Worm (Caenorhabditis elegans) whole organism, L1 larva: ENCODE results near the gene ZK822.9.

ENCODE experiments used
- C04F5.9 ChIP-seq: sonication (generic microtip); optimal IDR thresholded peaks from 2 replicates; lab custom pipeline; 2016; ENCODE audit warnings: missing genetic modification characterization, missing compliant biosample characterization
- C16A3.4 ChIP-seq: fragments of 150-350 bp; optimal IDR thresholded peaks from 2 replicates; lab custom pipeline; 2014; ENCODE audit warnings: missing biosample characterization, missing genetic modification characterization
- C34B4.2 ChIP-seq: sonication (generic microtip); optimal IDR thresholded peaks from 2 replicates; lab custom pipeline; 2017; ENCODE audit warnings: mild to moderate bottlenecking, missing genetic modification characterization, missing compliant biosample characterization
- Y116A8C.19 ChIP-seq: sonication (generic microtip); optimal IDR thresholded peaks from 2 replicates; lab custom pipeline; 2016; ENCODE audit warnings: missing compliant biosample characterization, missing genetic modification characterization, borderline replicate concordance
- blmp-1 ChIP-seq: fragments of 150-350 bp; optimal IDR thresholded peaks from 2 replicates; lab custom pipeline; 2014; ENCODE audit warnings: missing biosample characterization, missing genetic modification characterization
- ceh-63 ChIP-seq: fragments of 200-800 bp; sonication (Bioruptor generic); optimal IDR thresholded peaks from 2 replicates; lab custom pipeline; 2018; ENCODE audit warnings: mild to moderate bottlenecking, missing genetic modification characterization, missing compliant biosample characterization
- dsc-1 ChIP-seq: sonication (generic microtip); optimal IDR thresholded peaks from 2 replicates; lab custom pipeline; 2016; ENCODE audit warnings: mild to moderate bottlenecking, missing genetic modification characterization, missing compliant biosample characterization
- efl-1 ChIP-seq, 4 experiments: fragments of 150-350 bp; optimal IDR thresholded peaks in 3 of 4; peaks in 1 of 4; 1 replicate in 1 of 4; 2 replicates in 3 of 4; lab custom pipeline; 2014; ENCODE audit warnings: missing biosample characterization in 2 of 4, missing genetic modification characterization in 2 of 4, missing genetic modification reagents in 2 of 4
- efl-3 ChIP-seq: fragments of 200-800 bp; sonication (Bioruptor generic); optimal IDR thresholded peaks from 2 replicates; lab custom pipeline; 2018; ENCODE audit warnings: mild to moderate bottlenecking, missing genetic modification characterization, missing compliant biosample characterization
- elt-2 ChIP-seq: sonication (generic microtip); optimal IDR thresholded peaks from 2 replicates; lab custom pipeline; 2016; ENCODE audit warnings: missing genetic modification characterization, mild to moderate bottlenecking, inconsistent platforms, missing compliant biosample characterization, missing genetic modification reagents
- elt-3 ChIP-seq, 6 experiments: fragments of 150-350 bp in 1 of 6; sonication (generic microtip); optimal IDR thresholded peaks; 2 replicates each; lab custom pipeline; 2017 to 2018; ENCODE audit warnings: missing biosample characterization in 6 of 6, missing genetic modification characterization in 6 of 6, inconsistent platforms in 1 of 6
- ets-5 ChIP-seq: fragments of 200-800 bp; sonication (Bioruptor generic); IDR thresholded peaks from 2 replicates; pipeline ENCODE4 v1.3.6; 2022; ENCODE audit warnings: missing genetic modification characterization, missing compliant biosample characterization
- fkh-10 ChIP-seq: sonication (generic microtip); optimal IDR thresholded peaks from 2 replicates; lab custom pipeline; 2017; ENCODE audit warnings: missing biosample characterization, missing genetic modification reagents, missing genetic modification characterization
- hlh-17 ChIP-seq: fragments of 200-800 bp; sonication (Bioruptor generic); optimal IDR thresholded peaks from 2 replicates; lab custom pipeline; 2018; ENCODE audit warnings: missing genetic modification characterization, mild to moderate bottlenecking, missing compliant biosample characterization, moderate library complexity, borderline replicate concordance
- hpl-2 ChIP-seq: fragments of 150-350 bp; optimal IDR thresholded peaks from 2 replicates; lab custom pipeline; 2014; ENCODE audit warnings: missing biosample characterization, missing genetic modification reagents, missing genetic modification characterization
- irx-1 ChIP-seq: sonication (generic microtip); optimal IDR thresholded peaks from 2 replicates; lab custom pipeline; 2016; ENCODE audit warnings: missing genetic modification characterization, missing compliant biosample characterization
- lin-35 ChIP-seq, 2 experiments: fragments of 150-350 bp; optimal IDR thresholded peaks; 2 replicates each; lab custom pipeline; 2014; ENCODE audit warnings: missing biosample characterization in 2 of 2, missing genetic modification characterization in 2 of 2, missing genetic modification reagents in 2 of 2
- mef-2 ChIP-seq: fragments of 150-350 bp; optimal IDR thresholded peaks from 2 replicates; lab custom pipeline; 2014; ENCODE audit warnings: missing biosample characterization, missing genetic modification characterization
- nhr-12 ChIP-seq: sonication (generic microtip); optimal IDR thresholded peaks from 2 replicates; lab custom pipeline; 2017; ENCODE audit warnings: missing biosample characterization, missing genetic modification characterization
- nhr-19 ChIP-seq: fragments of 200-800 bp; sonication (Bioruptor generic); conservative IDR thresholded peaks from 2 replicates; pipeline ENCODE4 v1.3.6; 2022; ENCODE audit warnings: missing genetic modification characterization, missing compliant biosample characterization
- nhr-20 ChIP-seq: sonication (generic microtip); optimal IDR thresholded peaks from 2 replicates; lab custom pipeline; 2016; ENCODE audit warnings: mild to moderate bottlenecking, missing genetic modification characterization, missing compliant biosample characterization
- nhr-237 ChIP-seq: fragments of 150-350 bp; optimal IDR thresholded peaks from 2 replicates; lab custom pipeline; 2014; ENCODE audit warnings: missing biosample characterization, missing genetic modification characterization
- nhr-47 ChIP-seq: sonication (generic microtip); optimal IDR thresholded peaks from 2 replicates; lab custom pipeline; 2016; ENCODE audit warnings: mild to moderate bottlenecking, missing genetic modification characterization, moderate library complexity, missing compliant biosample characterization
- nhr-71 ChIP-seq: sonication (generic microtip); optimal IDR thresholded peaks from 2 replicates; lab custom pipeline; 2016; ENCODE audit warnings: mild to moderate bottlenecking, missing genetic modification characterization, moderate library complexity, missing compliant biosample characterization
- nhr-76 ChIP-seq: sonication (generic microtip); optimal IDR thresholded peaks from 2 replicates; lab custom pipeline; 2017; ENCODE audit warnings: missing biosample characterization, missing genetic modification characterization
- pag-3 ChIP-seq: sonication (generic microtip); optimal IDR thresholded peaks from 2 replicates; lab custom pipeline; 2017; ENCODE audit warnings: missing genetic modification characterization, mild to moderate bottlenecking, missing compliant biosample characterization, antibody characterized with exemption, borderline replicate concordance; ENCODE audit not compliant: insufficient read depth
- pax-3 ChIP-seq: fragments of 200-800 bp; sonication (Bioruptor generic); optimal IDR thresholded peaks from 2 replicates; lab custom pipeline; 2018; ENCODE audit warnings: mild to moderate bottlenecking, missing genetic modification characterization, moderate library complexity, missing compliant biosample characterization
- snu-23 ChIP-seq: sonication (generic microtip); optimal IDR thresholded peaks from 2 replicates; lab custom pipeline; 2016; ENCODE audit warnings: missing genetic modification characterization, missing compliant biosample characterization
- sptf-1 ChIP-seq: fragments of 150-350 bp; optimal IDR thresholded peaks from 2 replicates; lab custom pipeline; 2014; ENCODE audit warnings: missing biosample characterization, missing genetic modification characterization
- swsn-7 ChIP-seq: sonication (generic microtip); optimal IDR thresholded peaks from 2 replicates; lab custom pipeline; 2016; ENCODE audit warnings: missing genetic modification characterization, missing compliant biosample characterization
- tbx-2 ChIP-seq: sonication (generic microtip); optimal IDR thresholded peaks from 2 replicates; lab custom pipeline; 2016; ENCODE audit warnings: missing genetic modification characterization, missing compliant biosample characterization
- unc-62 ChIP-seq: fragments of 150-350 bp; optimal IDR thresholded peaks from 2 replicates; lab custom pipeline; 2014; ENCODE audit warnings: missing biosample characterization, missing genetic modification reagents, missing genetic modification characterization
- unc-86 ChIP-seq: sonication (generic microtip); optimal IDR thresholded peaks from 2 replicates; lab custom pipeline; 2016; ENCODE audit warnings: missing genetic modification characterization, missing compliant biosample characterization
- unc-98 ChIP-seq: fragments of 200-800 bp; sonication (Bioruptor generic); IDR thresholded peaks from 2 replicates; pipeline ENCODE4 v1.3.6; 2022; ENCODE audit warnings: missing genetic modification characterization, missing compliant biosample characterization
- zag-1 ChIP-seq: fragments of 150-350 bp; optimal IDR thresholded peaks from 2 replicates; lab custom pipeline; 2014; ENCODE audit warnings: missing biosample characterization, missing genetic modification characterization
- ztf-11 ChIP-seq, 2 experiments: sonication (generic microtip); optimal IDR thresholded peaks; 2 replicates each; lab custom pipeline; 2016 to 2017; ENCODE audit warnings: missing genetic modification characterization in 2 of 2, missing biosample characterization in 1 of 2, missing compliant biosample characterization in 1 of 2

ZK822.9 gene

ce11 chrIV:11919067-11919466 lies 3.3 kb downstream of the ZK822.9 start:
- TF ChIP-seq snu-23 (GFP tag; lab: Kevin White, UChicago) (no peak), efl-3 (GFP tag; lab: Kevin White, UChicago) (no peak), C04F5.9 (tag; lab: Kevin White, UChicago) (no peak), C34B4.2 (no peak), unc-62 (GFP tag; lab: Kevin White, UChicago) (no peak), dsc-1 (no peak), pag-3 (tag; lab: Kevin White, UChicago) (no peak), irx-1 (no peak), nhr-12 (no peak), unc-98 (GFP tag; lab: Robert Waterston, UW) (no peak), swsn-7 (tag; lab: Kevin White, UChicago) (no peak)
- TF ChIP-seq, all 84 proteins: peak for 0

- TF ChIP-seq tbx-2 (tag; lab: Kevin White, UChicago) = no peak
- no peak for TF ChIP-seq elt-2 (tag; lab: Kevin White, UChicago)
- TF ChIP-seq irx-1 = no peak
- no peak for TF ChIP-seq elt-3 (tag; optimal IDR thresholded peaks at IDR 0.05; lab: Kevin White, UChicago)
- no peak for TF ChIP-seq unc-62 (GFP tag; lab: Kevin White, UChicago)
- TF ChIP-seq nhr-76 (tag; lab: Kevin White, UChicago) = no peak
- TF ChIP-seq nhr-71 (tag; lab: Kevin White, UChicago) = no peak
- TF ChIP-seq unc-86 (tag; lab: Kevin White, UChicago) = no peak
- no peak for TF ChIP-seq fkh-10 (GFP tag; lab: Kevin White, UChicago)
- TF ChIP-seq C16A3.4 (tag; lab: Kevin White, UChicago) = no peak
- TF ChIP-seq hlh-17 (GFP tag; lab: Kevin White, UChicago) = no peak
- TF ChIP-seq nhr-20 (tag; lab: Kevin White, UChicago) = no peak
- no peak for TF ChIP-seq pag-3 (tag; lab: Kevin White, UChicago)
- no peak for TF ChIP-seq nhr-237
- TF ChIP-seq lin-35 (GFP tag; optimal IDR thresholded peaks at IDR 0.05; lab: Kevin White, UChicago) = no peak
- TF ChIP-seq, all 84 proteins: peak for 0
Measured at ce11 chrIV:11922011-11922410, 6.3 kb downstream of the ZK822.9 start, which contains the start of gene ZK822.1. TSS of gene ZK822.1 (minus strand) at chrIV:11922131.

ce11 chrIV:11923074-11923473 lies 7.3 kb downstream of the ZK822.9 start, which contains the start of gene srlf-31:
TSS of gene srlf-31 (minus strand) at chrIV:11923174.
- TF ChIP-seq hpl-2 (GFP tag; lab: Kevin White, UChicago) (no peak), lin-35 (GFP tag; optimal IDR thresholded peaks at IDR 0.05; lab: Kevin White, UChicago) (no peak)

- TF ChIP-seq nhr-19 (GFP tag; lab: Robert Waterston, UW) (no peak), efl-1 (optimal IDR thresholded peaks at IDR 0.05; lab: Kevin White, UChicago) (no peak), efl-1 (GFP tag; optimal IDR thresholded peaks at IDR 0.05 in 1 of 2; lab: Kevin White, UChicago) (no peak), pax-3 (tag; lab: Kevin White, UChicago) (no peak), unc-98 (GFP tag; lab: Robert Waterston, UW) (no peak), sptf-1 (tag; lab: Kevin White, UChicago) (no peak), nhr-71 (tag; lab: Kevin White, UChicago) (no peak), C16A3.4 (tag; lab: Kevin White, UChicago) (no peak), nhr-237 (no peak), ceh-63 (GFP tag; lab: Kevin White, UChicago) (no peak), hpl-2 (GFP tag; lab: Kevin White, UChicago) (no peak), dsc-1 (no peak), blmp-1 (no peak), zag-1 (tag; lab: Kevin White, UChicago) (no peak), ets-5 (no peak), Y116A8C.19 (tag; lab: Kevin White, UChicago) (no peak), ztf-11 (tag; optimal IDR thresholded peaks at IDR 0.05; lab: Kevin White, UChicago) (no peak), mef-2 (tag; lab: Kevin White, UChicago) (no peak), nhr-47 (tag; lab: Kevin White, UChicago) (no peak)
- TF ChIP-seq, all 84 proteins: peak for 0
Measured at ce11 chrIV:11924092-11924491, 8.3 kb downstream of the ZK822.9 start.
